Fruit fly (Drosophila melanogaster) S2 (cell line): ENCODE data around the gene lawc.

ENCODE experiments used
- CG8478 ChIP-seq: fragments of >200 bp; optimal IDR thresholded peaks from 2 replicates; lab custom pipeline; 2018
- CTCF ChIP-seq, 2 experiments: fragments of >200 bp; optimal IDR thresholded peaks; 2 replicates each; lab custom pipeline; 2018

DNA sequence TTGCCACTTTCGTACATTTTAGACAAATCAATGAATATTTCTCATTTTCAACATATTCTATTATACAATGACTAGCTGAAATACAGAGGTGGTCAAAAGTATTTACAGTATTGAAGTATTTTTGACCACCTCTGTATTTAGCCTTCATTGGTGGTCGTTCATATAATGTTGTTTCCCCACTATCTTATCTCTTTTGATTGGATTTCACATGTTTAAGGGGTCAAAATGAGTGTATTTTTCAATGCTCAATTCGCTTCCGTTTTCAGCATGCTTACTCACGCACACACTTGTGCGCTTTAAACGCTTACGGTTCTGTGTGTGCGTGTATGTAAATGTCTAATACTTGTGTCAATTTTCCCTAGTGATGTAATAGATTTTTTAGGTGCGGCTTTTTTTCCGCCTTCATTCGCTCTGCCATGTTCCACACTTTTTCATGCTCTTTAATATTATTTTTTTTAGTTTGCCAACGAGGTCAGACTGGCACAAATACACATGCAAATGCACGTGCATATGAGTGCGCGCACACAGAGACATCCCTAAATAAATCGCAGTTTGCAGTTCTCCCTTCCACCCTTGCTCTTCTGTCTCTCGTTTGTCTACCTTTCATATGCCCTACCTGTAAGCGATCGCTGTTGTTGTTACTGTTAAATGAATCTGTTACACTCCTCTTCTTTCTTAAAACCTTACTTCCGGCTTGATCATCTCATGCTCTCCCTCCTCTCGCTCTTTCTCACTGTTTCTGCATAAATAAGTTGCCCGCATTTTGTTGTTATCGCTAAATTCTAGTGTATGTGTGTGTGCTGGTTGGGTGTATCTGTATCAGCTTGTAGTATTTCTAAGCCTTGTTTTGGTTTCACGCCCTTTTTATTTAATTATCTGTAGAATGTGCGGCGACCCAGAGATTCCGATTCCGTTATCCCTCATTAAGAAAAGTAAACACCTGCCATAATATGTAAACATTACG is 1.0 kb upstream of the lawc start:
- TF ChIP-seq CG8478 (lab: Kevin White, UChicago) (no peak), CTCF (optimal IDR thresholded peaks at IDR 0.05; lab: Kevin White, UChicago) (no peak)
